Fruit fly (Drosophila melanogaster) whole organism, embryonic: ENCODE results near the gene CG42488.

Source experiments
- Asciz ChIP-seq: fragments of 200-800 bp; sonication (Bioruptor generic); optimal IDR thresholded peaks from 2 replicates; lab custom pipeline; 2017; ENCODE audit warnings: missing biosample characterization, mild to moderate bottlenecking, missing genetic modification characterization, missing genetic modification reagents
- Atf6 ChIP-seq: fragments of 200-800 bp; sonication (Bioruptor generic); IDR thresholded peaks from 2 replicates; pipeline ENCODE4 v1.3.6; 2022; ENCODE audit warnings: missing biosample characterization, missing genetic modification characterization
- CG11504 ChIP-seq: fragments of 200-800 bp; sonication (Bioruptor generic); optimal IDR thresholded peaks from 3 replicates; lab custom pipeline; 2019; ENCODE audit warnings: missing biosample characterization, mild to moderate bottlenecking, missing genetic modification characterization, moderate library complexity
- CG12659 ChIP-seq: fragments of 200-800 bp; sonication (Bioruptor generic); optimal IDR thresholded peaks from 3 replicates; lab custom pipeline; 2017; ENCODE audit warnings: mild to moderate bottlenecking, missing biosample characterization, missing genetic modification reagents, missing genetic modification characterization
- CG14014 ChIP-seq: fragments of 200-800 bp; sonication (Bioruptor generic); IDR thresholded peaks from 2 replicates; pipeline ENCODE4 v1.3.6; 2022; ENCODE audit warnings: missing biosample characterization, missing genetic modification characterization
- CG17361 ChIP-seq: fragments of 200-800 bp; sonication (Bioruptor generic); IDR thresholded peaks from 3 replicates; pipeline ENCODE4 v1.3.6; 2022; ENCODE audit warnings: missing biosample characterization, missing genetic modification characterization
- CG17385 ChIP-seq: fragments of 200-800 bp; sonication (Bioruptor generic); optimal IDR thresholded peaks from 3 replicates; lab custom pipeline; 2018; ENCODE audit warnings: missing biosample characterization, mild to moderate bottlenecking, missing genetic modification characterization
- CG17568 ChIP-seq: fragments of 200-800 bp; sonication (Bioruptor generic); optimal IDR thresholded peaks from 2 replicates; lab custom pipeline; 2018; ENCODE audit warnings: missing biosample characterization, mild to moderate bottlenecking, missing genetic modification characterization, moderate library complexity
- CG18011 ChIP-seq: fragments of 200-800 bp; sonication (Bioruptor generic); optimal IDR thresholded peaks from 2 replicates; lab custom pipeline; 2017; ENCODE audit warnings: missing biosample characterization, missing genetic modification characterization, mild to moderate bottlenecking, moderate library complexity, missing genotype
- CG1832 ChIP-seq: fragments of 200-800 bp; sonication (Bioruptor generic); optimal IDR thresholded peaks from 2 replicates; lab custom pipeline; 2017; ENCODE audit warnings: missing biosample characterization, mild to moderate bottlenecking, missing genetic modification characterization, inconsistent platforms
- CG18599 ChIP-seq: fragments of 200-800 bp; sonication (Bioruptor generic); optimal IDR thresholded peaks from 3 replicates; lab custom pipeline; 2017; ENCODE audit warnings: missing biosample characterization, missing genetic modification characterization, mild to moderate bottlenecking, moderate library complexity, missing genetic modification reagents
- CG18619 ChIP-seq: fragments of 200-800 bp; sonication (Bioruptor generic); optimal IDR thresholded peaks from 3 replicates; lab custom pipeline; 2017; ENCODE audit warnings: missing biosample characterization, mild to moderate bottlenecking, missing genetic modification characterization
- CG2120 ChIP-seq: fragments of 200-800 bp; sonication (Bioruptor generic); optimal IDR thresholded peaks from 3 replicates; lab custom pipeline; 2016; ENCODE audit warnings: missing biosample characterization, missing genetic modification characterization
- CG33557 ChIP-seq: fragments of 200-800 bp; sonication (Bioruptor generic); optimal IDR thresholded peaks from 2 replicates; lab custom pipeline; 2019; ENCODE audit warnings: missing biosample characterization, mild to moderate bottlenecking, missing genetic modification characterization, moderate library complexity
- CG34422 ChIP-seq: fragments of 200-800 bp; sonication (Bioruptor generic); IDR thresholded peaks from 3 replicates; pipeline ENCODE4 v1.3.6; 2022; ENCODE audit warnings: missing biosample characterization, missing genetic modification characterization
- CG6765 ChIP-seq: fragments of 200-800 bp; sonication (Bioruptor generic); optimal IDR thresholded peaks from 3 replicates; lab custom pipeline; 2017; ENCODE audit warnings: missing biosample characterization, mild to moderate bottlenecking, missing genetic modification characterization
- CG6813 ChIP-seq: fragments of 200-800 bp; sonication (Bioruptor generic); optimal IDR thresholded peaks from 2 replicates; lab custom pipeline; 2017; ENCODE audit warnings: missing biosample characterization, missing genetic modification characterization, mild to moderate bottlenecking, moderate library complexity, missing genetic modification reagents
- CG6854 ChIP-seq: fragments of 200-800 bp; sonication (Bioruptor generic); optimal IDR thresholded peaks from 3 replicates; lab custom pipeline; 2017; ENCODE audit warnings: missing biosample characterization, mild to moderate bottlenecking, missing genetic modification characterization
- CG8765 ChIP-seq: fragments of 200-800 bp; sonication (Bioruptor generic); IDR thresholded peaks from 2 replicates; pipeline ENCODE4 v1.3.6; 2022; ENCODE audit warnings: missing biosample characterization, missing genetic modification characterization
- D19B ChIP-seq: fragments of 200-800 bp; sonication (Bioruptor generic); optimal IDR thresholded peaks from 2 replicates; lab custom pipeline; 2017; ENCODE audit warnings: missing biosample characterization, mild to moderate bottlenecking, missing genetic modification characterization
- Dad ChIP-seq: fragments of 200-800 bp; sonication (Bioruptor generic); optimal IDR thresholded peaks from 3 replicates; lab custom pipeline; 2016; ENCODE audit warnings: missing biosample characterization, missing genetic modification characterization
- Fer1 ChIP-seq: fragments of 200-800 bp; sonication (Bioruptor generic); optimal IDR thresholded peaks from 2 replicates; lab custom pipeline; 2017; ENCODE audit warnings: missing biosample characterization, mild to moderate bottlenecking, missing genetic modification characterization
- Hmr ChIP-seq: fragments of 200-800 bp; sonication (Bioruptor generic); optimal IDR thresholded peaks from 3 replicates; lab custom pipeline; 2017; ENCODE audit warnings: mild to moderate bottlenecking, missing biosample characterization, missing genetic modification reagents, missing genetic modification characterization
- Jarid2 ChIP-seq: fragments of 200-800 bp; sonication (Bioruptor generic); optimal IDR thresholded peaks from 3 replicates; lab custom pipeline; 2017; ENCODE audit warnings: mild to moderate bottlenecking, missing biosample characterization, missing genetic modification reagents, missing genetic modification characterization
- Max ChIP-seq: fragments of 200-800 bp; sonication (Bioruptor generic); optimal IDR thresholded peaks from 2 replicates; lab custom pipeline; 2016; ENCODE audit warnings: missing biosample characterization, mild to moderate bottlenecking, missing genetic modification characterization
- Med ChIP-seq: fragments of 200-800 bp; sonication (Bioruptor generic); peaks from one replicate; lab custom pipeline; 2016; ENCODE audit warnings: missing biosample characterization, missing genetic modification characterization, mild to moderate bottlenecking, inconsistent platforms, moderate library complexity
- Oaz ChIP-seq: fragments of 200-800 bp; sonication (Bioruptor generic); IDR thresholded peaks from 2 replicates; pipeline ENCODE4 v1.3.6; 2022; ENCODE audit warnings: missing biosample characterization, missing genetic modification characterization
- PHDP ChIP-seq: fragments of 200-800 bp; sonication (Bioruptor generic); optimal IDR thresholded peaks from 3 replicates; lab custom pipeline; 2018; ENCODE audit warnings: missing biosample characterization, mild to moderate bottlenecking, missing genetic modification characterization, moderate library complexity
- aop ChIP-seq: fragments of 200-800 bp; sonication (Bioruptor generic); IDR thresholded peaks from 2 replicates; pipeline ENCODE4 v1.3.6; 2022; ENCODE audit warnings: missing biosample characterization, missing genetic modification characterization
- ara ChIP-seq: fragments of 200-800 bp; sonication (Bioruptor generic); IDR thresholded peaks from 2 replicates; pipeline ENCODE4 v1.3.6; 2022; ENCODE audit warnings: missing biosample characterization, missing genetic modification characterization
- ash1 ChIP-seq: fragments of 200-800 bp; sonication (Bioruptor generic); optimal IDR thresholded peaks from 2 replicates; lab custom pipeline; 2018; ENCODE audit warnings: missing biosample characterization, mild to moderate bottlenecking, missing genetic modification characterization
- bowl ChIP-seq: fragments of 200-800 bp; sonication (Bioruptor generic); IDR thresholded peaks from 2 replicates; pipeline ENCODE4 v1.3.6; 2022; ENCODE audit warnings: missing biosample characterization, missing genetic modification characterization
- caup ChIP-seq: fragments of 200-800 bp; sonication (Bioruptor generic); optimal IDR thresholded peaks from 3 replicates; lab custom pipeline; 2017; ENCODE audit warnings: missing biosample characterization, mild to moderate bottlenecking, missing genetic modification characterization, moderate library complexity; ENCODE audit not compliant: severe bottlenecking
- dm ChIP-seq: fragments of 200-800 bp; sonication (Bioruptor generic); optimal IDR thresholded peaks from 3 replicates; lab custom pipeline; 2016; ENCODE audit warnings: missing biosample characterization, missing genetic modification characterization
- en ChIP-seq: fragments of 200-800 bp; sonication (Bioruptor generic); optimal IDR thresholded peaks from 2 replicates; lab custom pipeline; 2016; ENCODE audit warnings: missing biosample characterization, missing genetic modification characterization
- exex ChIP-seq: fragments of 200-800 bp; sonication (Bioruptor generic); optimal IDR thresholded peaks from 4 replicates; lab custom pipeline; 2018; ENCODE audit warnings: missing biosample characterization, mild to moderate bottlenecking, missing genetic modification characterization, moderate library complexity
- eyg ChIP-seq: fragments of 200-800 bp; sonication (Bioruptor generic); optimal IDR thresholded peaks from 3 replicates; lab custom pipeline; 2016; ENCODE audit warnings: missing biosample characterization, missing genetic modification characterization
- gem ChIP-seq: fragments of 200-800 bp; sonication (Bioruptor generic); optimal IDR thresholded peaks from 2 replicates; lab custom pipeline; 2019; ENCODE audit warnings: missing biosample characterization, mild to moderate bottlenecking, missing genetic modification characterization, moderate library complexity
- hkb ChIP-seq, 2 experiments: fragments of 200-800 bp in 1 of 2; fragments of >200 bp in 1 of 2; sonication (Bioruptor generic) in 1 of 2; IDR thresholded peaks in 1 of 2; optimal IDR thresholded peaks in 1 of 2; 2 replicates each; pipeline versions ENCODE4 v1.3.6 to Lab custom; 2017 to 2022; ENCODE audit warnings: missing biosample characterization in 1 of 2, missing genetic modification characterization in 1 of 2
- lab ChIP-seq: fragments of 200-800 bp; sonication (Bioruptor generic); optimal IDR thresholded peaks from 3 replicates; lab custom pipeline; 2017; ENCODE audit warnings: missing biosample characterization, missing genetic modification characterization, mild to moderate bottlenecking, moderate library complexity, missing genetic modification reagents
- lola ChIP-seq, 3 experiments: fragments of >200 bp in 2 of 3; fragments of 200-800 bp in 1 of 3; sonication (Bioruptor generic) in 1 of 3; optimal IDR thresholded peaks; 2 replicates each; lab custom pipeline; 2017 to 2019; ENCODE audit warnings: missing biosample characterization in 3 of 3, missing genetic modification characterization in 3 of 3, mild to moderate bottlenecking in 1 of 3, moderate library complexity in 1 of 3
- nau ChIP-seq: fragments of 200-800 bp; sonication (Bioruptor generic); optimal IDR thresholded peaks from 3 replicates; lab custom pipeline; 2017; ENCODE audit warnings: missing biosample characterization, mild to moderate bottlenecking, missing genetic modification characterization, missing genetic modification reagents
- pzg ChIP-seq: fragments of 200-800 bp; sonication (Bioruptor generic); optimal IDR thresholded peaks from 3 replicates; lab custom pipeline; 2018; ENCODE audit warnings: missing biosample characterization, mild to moderate bottlenecking, missing genetic modification characterization, moderate library complexity
- run ChIP-seq: fragments of 200-800 bp; sonication (Bioruptor generic); optimal IDR thresholded peaks from 3 replicates; lab custom pipeline; 2018; ENCODE audit warnings: missing biosample characterization, mild to moderate bottlenecking, missing genetic modification characterization
- schlank ChIP-seq: fragments of 200-800 bp; sonication (Bioruptor generic); optimal IDR thresholded peaks from 2 replicates; lab custom pipeline; 2018; ENCODE audit warnings: missing biosample characterization, mild to moderate bottlenecking, missing genetic modification characterization
- scrt ChIP-seq: fragments of 200-800 bp; sonication (Bioruptor generic); optimal IDR thresholded peaks from 2 replicates; lab custom pipeline; 2018; ENCODE audit warnings: missing biosample characterization, mild to moderate bottlenecking, missing genetic modification characterization, moderate library complexity
- toy ChIP-seq: fragments of 200-800 bp; sonication (Bioruptor generic); IDR thresholded peaks from 2 replicates; pipeline ENCODE4 v1.3.6; 2022; ENCODE audit warnings: missing biosample characterization, missing genetic modification characterization
- unpg ChIP-seq: fragments of 200-800 bp; sonication (Bioruptor generic); optimal IDR thresholded peaks from 3 replicates; lab custom pipeline; 2018; ENCODE audit warnings: missing biosample characterization, mild to moderate bottlenecking, missing genetic modification characterization, moderate library complexity
- zfh1 ChIP-seq: fragments of 200-800 bp; sonication (Bioruptor generic); IDR thresholded peaks from 3 replicates; pipeline ENCODE4 v1.3.6; 2022; ENCODE audit warnings: missing biosample characterization, missing genetic modification characterization

Gene CG42488

DNA sequence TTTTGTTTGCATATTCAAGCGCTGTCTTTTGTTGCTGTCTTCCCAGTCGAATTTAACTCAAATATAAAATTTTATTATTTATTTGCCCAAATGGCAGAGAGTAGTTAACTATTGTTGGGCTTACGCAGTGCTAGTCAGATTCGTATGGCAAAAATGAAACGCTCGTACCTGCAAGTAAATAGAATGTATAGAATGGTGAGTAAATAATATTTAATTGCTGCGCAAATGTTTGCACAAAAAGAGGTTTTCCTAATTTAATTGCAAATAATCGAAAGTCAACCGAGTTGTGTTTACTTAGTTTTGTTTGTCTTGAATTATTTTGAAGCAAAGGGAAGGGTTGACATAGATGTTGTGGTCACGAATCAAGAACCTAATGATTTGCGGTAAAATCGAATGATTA, 34.2 kb upstream of the CG42488 start:
- peak; percentile 43 for TF ChIP-seq lab (GFP tag; lab: Kevin White, UChicago)
- TF ChIP-seq CG17385 (GFP tag; lab: Kevin White, UChicago) = no peak
- TF ChIP-seq PHDP (tag; lab: Kevin White, UChicago) = peak; percentile 42
- TF ChIP-seq schlank (tag; lab: Kevin White, UChicago) = peak; percentile 35
- TF ChIP-seq aop (GFP tag; lab: Robert Waterston, UW) = no peak
- peak; percentile 11 for TF ChIP-seq CG6813
- TF ChIP-seq CG33557 (GFP tag; lab: Kevin White, UChicago) = no peak
- TF ChIP-seq Hmr (GFP tag; lab: Kevin White, UChicago) = peak; percentile 35
- TF ChIP-seq CG12659 = no peak
- no peak for TF ChIP-seq en (GFP tag; lab: Kevin White, UChicago)
- peak; percentile 10 for TF ChIP-seq CG18619 (GFP tag; lab: Kevin White, UChicago)
- TF ChIP-seq nau (GFP tag; lab: Kevin White, UChicago) = peak; percentile 42
- TF ChIP-seq ara (GFP tag; lab: Robert Waterston, UW) = no peak
- peak; percentile 39 for TF ChIP-seq Fer1 (GFP tag; lab: Kevin White, UChicago)
- peak; percentile 11 for TF ChIP-seq CG18011 (GFP tag; lab: Kevin White, UChicago)
- no peak for TF ChIP-seq Oaz
- TF ChIP-seq gem = peak; percentile 13
- TF ChIP-seq Med (GFP tag; lab: Kevin White, UChicago) = peak; percentile 74
- TF ChIP-seq caup (GFP tag; lab: Kevin White, UChicago) = peak; percentile 17
- no peak for TF ChIP-seq CG1832
- peak; percentile 17 for TF ChIP-seq CG11504 (tag; lab: Kevin White, UChicago)
- peak; percentile 23 for TF ChIP-seq CG6765 (GFP tag; lab: Kevin White, UChicago)
- no peak for TF ChIP-seq CG34422 (GFP tag; lab: Robert Waterston, UW)
- peak; percentile 12 for TF ChIP-seq exex (tag; lab: Kevin White, UChicago)
- peak; percentile 4 for TF ChIP-seq scrt
- TF ChIP-seq lola (GFP tag; optimal IDR thresholded peaks at IDR 0.05; lab: Kevin White, UChicago) = no peak
- no peak for TF ChIP-seq CG6854
- TF ChIP-seq CG14014 = no peak
- TF ChIP-seq CG17568 (GFP tag; lab: Kevin White, UChicago) = peak; percentile 9
- peak; percentile 7 for TF ChIP-seq eyg
- TF ChIP-seq unpg = peak; percentile 7
- peak; percentile 32 for TF ChIP-seq CG18599 (GFP tag; lab: Kevin White, UChicago)
- TF ChIP-seq bowl (GFP tag; lab: Robert Waterston, UW) = no peak
- TF ChIP-seq Atf6 (GFP tag; lab: Robert Waterston, UW) = 0 out of 2 replicates have a peak, but pooled peaks have one; percentile 36
- no peak for TF ChIP-seq zfh1 (GFP tag; lab: Robert Waterston, UW)
- TF ChIP-seq Max (GFP tag; lab: Kevin White, UChicago) = no peak
- peak; percentile 11 for TF ChIP-seq D19B (GFP tag; lab: Kevin White, UChicago)
- TF ChIP-seq pzg = no peak
- TF ChIP-seq ash1 = no peak
- TF ChIP-seq Dad (GFP tag; lab: Kevin White, UChicago) = no peak
- no peak for TF ChIP-seq hkb (optimal IDR thresholded peaks at IDR 0.05; lab: Kevin White, UChicago)
- TF ChIP-seq hkb (GFP tag; IDR thresholded peaks at IDR 0.05; lab: Robert Waterston, UW) = no peak
- TF ChIP-seq CG17361 (GFP tag; lab: Robert Waterston, UW) = 0 out of 3 replicates have a peak, but pooled peaks have one; percentile 17
- peak; percentile 2 for TF ChIP-seq CG2120 (GFP tag; lab: Kevin White, UChicago)
- TF ChIP-seq dm (GFP tag; lab: Kevin White, UChicago) = no peak
- TF ChIP-seq Asciz (GFP tag; lab: Kevin White, UChicago) = peak; percentile 38
- no peak for TF ChIP-seq run (tag; lab: Kevin White, UChicago)
- TF ChIP-seq Jarid2 (GFP tag; lab: Kevin White, UChicago) = peak; percentile 26
- no peak for TF ChIP-seq toy (GFP tag; lab: Robert Waterston, UW)
- TF ChIP-seq CG8765 (GFP tag; lab: Robert Waterston, UW) = no peak
